Worm (Caenorhabditis elegans): ENCODE results near the gene srj-1.

DNA sequence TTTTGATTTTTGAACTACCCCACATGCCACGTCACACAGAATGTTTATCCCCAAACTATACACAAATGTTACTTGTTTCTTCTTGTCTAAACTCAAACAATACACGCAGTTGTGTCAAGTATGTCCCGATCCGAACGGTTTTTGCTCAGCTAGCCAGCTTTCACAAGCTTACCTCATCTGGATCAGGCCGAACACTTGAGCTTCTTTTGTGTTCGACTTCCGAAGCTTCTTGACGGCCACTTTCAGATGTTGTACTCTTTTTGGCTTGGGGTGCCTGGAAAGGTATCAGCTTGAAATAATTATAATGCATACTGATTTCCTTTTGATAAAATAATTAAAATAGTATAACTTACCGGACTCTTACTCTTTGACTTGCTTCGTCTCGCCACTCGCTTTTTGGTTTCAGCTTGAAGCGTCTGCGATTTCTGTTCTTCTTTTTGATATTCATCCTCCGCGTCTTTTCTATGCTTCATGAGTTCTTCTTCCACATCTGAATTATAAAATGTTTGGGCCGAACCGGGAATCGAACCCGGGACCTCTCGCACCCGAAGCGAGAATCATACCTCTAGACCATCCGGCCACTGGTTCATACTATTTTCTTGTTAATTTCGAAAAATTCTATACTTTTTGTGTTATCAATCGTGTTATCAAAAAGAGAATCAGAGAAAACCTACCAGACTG is 40.0 kb upstream of the srj-1 start:
- TF ChIP-seq ceh-9 (tag; optimal IDR thresholded peaks at IDR 0.05) (no peak), fkh-10 (GFP tag; optimal IDR thresholded peaks at IDR 0.05) (no peak), ztf-11 (tag; optimal IDR thresholded peaks at IDR 0.05) (no peak), ZK546.5 (tag; optimal IDR thresholded peaks at IDR 0.05) (no peak), tbx-2 (tag; optimal IDR thresholded peaks at IDR 0.05) (no peak), skn-1 (tag; optimal IDR thresholded peaks at IDR 0.05) (no peak), ceh-16 (tag; optimal IDR thresholded peaks at IDR 0.05) (no peak), egl-27 (tag; optimal IDR thresholded peaks at IDR 0.05) (no peak), nhr-76 (tag; optimal IDR thresholded peaks at IDR 0.05) (no peak), snpc-4 (tag; optimal IDR thresholded peaks at IDR 0.05) (no peak), egl-5 (tag; optimal IDR thresholded peaks at IDR 0.05) (no peak)
